Worm (Caenorhabditis elegans): Measurements from ENCODE around the gene idpc-2.

- TF ChIP-seq mdl-1 (tag; optimal IDR thresholded peaks at IDR 0.05): no peak
- no peak for TF ChIP-seq aly-2 (tag; optimal IDR thresholded peaks at IDR 0.05)
- TF ChIP-seq R02D3.7 (tag; optimal IDR thresholded peaks at IDR 0.05): no peak
- no peak for TF ChIP-seq elt-1 (tag; optimal IDR thresholded peaks at IDR 0.05)
- no peak for TF ChIP-seq lsy-2 (tag; optimal IDR thresholded peaks at IDR 0.05)
- TF ChIP-seq blmp-1 (tag; optimal IDR thresholded peaks at IDR 0.05; ENCODE audit: insufficient read depth): no peak
- no peak for TF ChIP-seq unc-62 (GFP tag; optimal IDR thresholded peaks at IDR 0.05)
- TF ChIP-seq F13H6.1 (tag; optimal IDR thresholded peaks at IDR 0.05): no peak
- no peak for TF ChIP-seq ama-1 (optimal IDR thresholded peaks at IDR 0.05)
- no peak for TF ChIP-seq sma-3 (GFP tag; optimal IDR thresholded peaks at IDR 0.05)
- no peak for TF ChIP-seq dmd-4 (tag; optimal IDR thresholded peaks at IDR 0.05)
- TF ChIP-seq nhr-129 (tag; optimal IDR thresholded peaks at IDR 0.05): no peak
- no peak for TF ChIP-seq peb-1 (tag; optimal IDR thresholded peaks at IDR 0.05)
- no peak for TF ChIP-seq egl-27 (tag; optimal IDR thresholded peaks at IDR 0.05)
Observed at ce11 chrV:8637666-8638271, 16.7 kb upstream of the idpc-2 start, which contains the start of the genes F28A12.10 and acd-4.
